Worm (Caenorhabditis elegans): ENCODE results near the gene arx-4.

The arx-4 gene

DNA sequence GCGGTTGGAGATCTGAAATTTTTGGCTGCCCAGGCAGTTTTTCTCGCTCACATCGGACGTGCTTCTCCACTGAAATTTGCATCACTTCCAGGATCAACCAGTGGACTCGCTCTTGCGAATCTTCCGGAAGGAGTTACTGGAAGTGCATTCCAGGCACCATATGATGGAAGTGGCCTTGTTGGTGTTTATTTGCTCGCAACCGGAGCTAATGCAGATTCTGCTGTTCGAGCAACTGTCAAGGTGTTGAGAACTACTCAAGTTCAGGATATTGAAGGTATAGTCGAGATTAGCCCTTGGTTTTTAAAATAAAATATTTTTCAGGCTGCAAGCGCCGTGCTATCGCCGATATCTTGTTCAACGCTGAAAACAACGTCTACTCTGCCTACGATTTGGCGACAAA, 18.7 kb downstream of the arx-4 start:
- TF ChIP-seq zfh-2 (GFP tag; conservative IDR thresholded peaks at IDR 0.05) (no peak), lin-35 (GFP tag; optimal IDR thresholded peaks at IDR 0.05) (no peak), Y53F4B.3 (GFP tag; IDR thresholded peaks at IDR 0.05) (no peak), ekl-4 (GFP tag; IDR thresholded peaks at IDR 0.05) (peak; percentile 46; the same call in 1 of the 2 replicates), hsf-1 (GFP tag; IDR thresholded peaks at IDR 0.05) (0 out of 2 replicates have a peak, but pooled peaks have one; percentile 13), attf-6 (GFP tag; IDR thresholded peaks at IDR 0.05) (0 out of 2 replicates have a peak, but pooled peaks have one; percentile 49), B0035.1 (tag; optimal IDR thresholded peaks at IDR 0.05) (no peak), ztf-28 (GFP tag; IDR thresholded peaks at IDR 0.05) (no peak), nfyb-1 (GFP tag; IDR thresholded peaks at IDR 0.05) (peak; percentile 54; the same call in 1 of the 2 replicates), D2030.7 (GFP tag; IDR thresholded peaks at IDR 0.05) (no peak)

ce11 chrIII:881460-881859, 19.4 kb downstream of the arx-4 start:
- TF ChIP-seq lsl-1 (GFP tag; optimal IDR thresholded peaks at IDR 0.05) (peak; percentile 33), bed-1 (GFP tag; IDR thresholded peaks at IDR 0.05) (no peak), B0261.1 (tag; optimal IDR thresholded peaks at IDR 0.05) (no peak), bed-2 (GFP tag; IDR thresholded peaks at IDR 0.05) (no peak), Y53F4B.3 (GFP tag; IDR thresholded peaks at IDR 0.05) (0 out of 2 replicates have a peak, but pooled peaks have one; percentile 14), egrh-3 (GFP tag; IDR thresholded peaks at IDR 0.05) (no peak), B0336.3 (GFP tag; IDR thresholded peaks at IDR 0.05) (peak; percentile 70), nfya-1 (tag; optimal IDR thresholded peaks at IDR 0.05; ENCODE audit: borderline replicate concordance, insufficient read depth) (no peak), unc-130 (GFP tag; optimal IDR thresholded peaks at IDR 0.05) (no peak), madf-3 (GFP tag; IDR thresholded peaks at IDR 0.05) (peak; percentile 76; the same call in 1 of the 2 replicates), ZK185.1 (tag; optimal IDR thresholded peaks at IDR 0.05; ENCODE audit: poor library complexity, severe bottlenecking) (peak; percentile 16), snpc-1.1 (tag; optimal IDR thresholded peaks at IDR 0.05; ENCODE audit: insufficient read depth) (peak; percentile 10), dpl-1 (GFP tag; optimal IDR thresholded peaks at IDR 0.05) (no peak), ztf-22 (GFP tag; optimal IDR thresholded peaks at IDR 0.05) (no peak), B0035.1 (tag; optimal IDR thresholded peaks at IDR 0.05) (no peak), let-607 (tag; optimal IDR thresholded peaks at IDR 0.05) (no peak), Y53G8AR.9 (GFP tag; conservative IDR thresholded peaks at IDR 0.05) (0 out of 2 replicates have a peak, but pooled peaks have one; percentile 43), rec-8 (tag; optimal IDR thresholded peaks at IDR 0.05) (no peak), let-526 (GFP tag; IDR thresholded peaks at IDR 0.05) (no peak), lin-54 (GFP tag; optimal IDR thresholded peaks at IDR 0.05) (peak; percentile 22), die-1 (tag; optimal IDR thresholded peaks at IDR 0.05) (peak; percentile 5), ekl-4 (GFP tag; IDR thresholded peaks at IDR 0.05) (peak; percentile 52), F55B11.4 (tag; optimal IDR thresholded peaks at IDR 0.05; ENCODE audit: borderline replicate concordance, insufficient read depth) (no peak), xnd-1 (tag; optimal IDR thresholded peaks at IDR 0.05) (no peak), pbrm-1 (GFP tag; IDR thresholded peaks at IDR 0.05) (peak; percentile 29; the same call in 1 of the 2 replicates), attf-6 (GFP tag; IDR thresholded peaks at IDR 0.05) (0 out of 2 replicates have a peak, but pooled peaks have one; percentile 9), aptf-2 (GFP tag; conservative IDR thresholded peaks at IDR 0.05) (no peak), snpc-3.4 (tag; optimal IDR thresholded peaks at IDR 0.05) (peak; percentile 39), tbp1 (GFP tag; optimal IDR thresholded peaks at IDR 0.05) (peak; percentile 15), hrde-1 (tag; optimal IDR thresholded peaks at IDR 0.05; ENCODE audit: borderline replicate concordance) (peak; percentile 25), T26A5.8 (tag; optimal IDR thresholded peaks at IDR 0.05) (no peak), ztf-26 (tag; optimal IDR thresholded peaks at IDR 0.05) (no peak), F57A8.1 (GFP tag; optimal IDR thresholded peaks at IDR 0.05) (no peak), ceh-58 (GFP tag; IDR thresholded peaks at IDR 0.05) (0 out of 2 replicates have a peak, but pooled peaks have one; percentile 15), F49E8.2 (tag; optimal IDR thresholded peaks at IDR 0.05; ENCODE audit: insufficient read depth) (peak; percentile 86), lin-26 (GFP tag; IDR thresholded peaks at IDR 0.05) (peak; percentile 54), nhr-120 (GFP tag; IDR thresholded peaks at IDR 0.05) (no peak), dox-1 (GFP tag; IDR thresholded peaks at IDR 0.05) (peak; percentile 19; the same call in 1 of the 2 replicates)
